Worm (Caenorhabditis elegans) whole organism, L3 larva: ENCODE measurements around the gene ugt-13.

Source experiments
- R02D3.7 ChIP-seq: fragments of 150-350 bp; optimal IDR thresholded peaks from 2 replicates; lab custom pipeline; 2014; ENCODE audit warnings: missing biosample characterization, missing genetic modification characterization
- aly-2 ChIP-seq: fragments of 150-350 bp; optimal IDR thresholded peaks from 2 replicates; lab custom pipeline; 2014; ENCODE audit warnings: missing biosample characterization, missing genetic modification characterization
- ceh-16 ChIP-seq: sonication (generic microtip); optimal IDR thresholded peaks from 2 replicates; lab custom pipeline; 2017; ENCODE audit warnings: missing biosample characterization, missing genetic modification characterization
- ceh-82 ChIP-seq: fragments of 150-350 bp; optimal IDR thresholded peaks from 2 replicates; lab custom pipeline; 2014; ENCODE audit warnings: missing biosample characterization, missing genetic modification characterization
- ceh-9 ChIP-seq: sonication (generic microtip); optimal IDR thresholded peaks from 2 replicates; lab custom pipeline; 2018; ENCODE audit warnings: missing biosample characterization, missing genetic modification characterization
- daf-12 ChIP-seq: fragments of 150-350 bp; optimal IDR thresholded peaks from 2 replicates; lab custom pipeline; 2014; ENCODE audit warnings: missing biosample characterization, missing genetic modification reagents, missing genetic modification characterization
- elt-2 ChIP-seq: sonication (generic microtip); optimal IDR thresholded peaks from 2 replicates; lab custom pipeline; 2016; ENCODE audit warnings: missing genetic modification reagents, mild to moderate bottlenecking, missing genetic modification characterization, missing compliant biosample characterization
- elt-3 ChIP-seq, 3 experiments: fragments of 150-350 bp in 1 of 3; sonication (generic microtip) in 2 of 3; optimal IDR thresholded peaks; 2 replicates in 2 of 3; 4 replicates in 1 of 3; lab custom pipeline; 2014 to 2017; ENCODE audit warnings: missing biosample characterization in 3 of 3, missing genetic modification characterization in 3 of 3
- eor-1 ChIP-seq, 2 experiments: fragments of 150-350 bp; optimal IDR thresholded peaks; 2 replicates each; lab custom pipeline; 2014 to 2018; ENCODE audit warnings: missing biosample characterization in 2 of 2, missing genetic modification characterization in 2 of 2
- fkh-2 ChIP-seq: fragments of 150-350 bp; optimal IDR thresholded peaks from 2 replicates; lab custom pipeline; 2014; ENCODE audit warnings: missing biosample characterization, missing genetic modification reagents, missing genetic modification characterization
- fos-1 ChIP-seq: fragments of 150-350 bp; optimal IDR thresholded peaks from 2 replicates; lab custom pipeline; 2014; ENCODE audit warnings: missing biosample characterization, missing genetic modification characterization
- hmg-11 ChIP-seq: sonication (generic microtip); optimal IDR thresholded peaks from 2 replicates; lab custom pipeline; 2016; ENCODE audit warnings: missing genetic modification characterization, missing compliant biosample characterization
- jun-1 ChIP-seq: fragments of 150-350 bp; optimal IDR thresholded peaks from 2 replicates; lab custom pipeline; 2014; ENCODE audit warnings: missing biosample characterization, missing genetic modification reagents, missing genetic modification characterization
- lin-15B ChIP-seq: fragments of 150-350 bp; optimal IDR thresholded peaks from 2 replicates; lab custom pipeline; 2014; ENCODE audit warnings: missing biosample characterization, missing genetic modification characterization
- lin-39 ChIP-seq: fragments of 150-350 bp; optimal IDR thresholded peaks from 2 replicates; lab custom pipeline; 2018; ENCODE audit warnings: missing biosample characterization, missing genetic modification reagents, missing genetic modification characterization
- lsy-12 ChIP-seq: sonication (generic microtip); optimal IDR thresholded peaks from 2 replicates; lab custom pipeline; 2016; ENCODE audit warnings: mild to moderate bottlenecking, missing genetic modification characterization, missing compliant biosample characterization
- mdl-1 ChIP-seq: fragments of 150-350 bp; optimal IDR thresholded peaks from 2 replicates; lab custom pipeline; 2014; ENCODE audit warnings: missing biosample characterization, missing genetic modification characterization
- nhr-11 ChIP-seq: fragments of 150-350 bp; optimal IDR thresholded peaks from 2 replicates; lab custom pipeline; 2014; ENCODE audit warnings: missing biosample characterization, missing genetic modification characterization
- nhr-12 ChIP-seq: fragments of 150-350 bp; optimal IDR thresholded peaks from 2 replicates; lab custom pipeline; 2014; ENCODE audit warnings: missing biosample characterization, missing genetic modification characterization
- nhr-25 ChIP-seq: sonication (generic microtip); optimal IDR thresholded peaks from 2 replicates; lab custom pipeline; 2017; ENCODE audit warnings: missing biosample characterization, missing genetic modification characterization
- nhr-43 ChIP-seq: sonication (generic microtip); optimal IDR thresholded peaks from 2 replicates; lab custom pipeline; 2016; ENCODE audit warnings: mild to moderate bottlenecking, missing genetic modification characterization, missing compliant biosample characterization; ENCODE audit not compliant: poor library complexity, severe bottlenecking
- nhr-67 ChIP-seq: fragments of 150-350 bp; optimal IDR thresholded peaks from 2 replicates; lab custom pipeline; 2014; ENCODE audit warnings: missing biosample characterization, missing genetic modification characterization
- nhr-77 ChIP-seq: fragments of 150-350 bp; optimal IDR thresholded peaks from 2 replicates; lab custom pipeline; 2014; ENCODE audit warnings: missing biosample characterization, missing genetic modification characterization
- pqm-1 ChIP-seq: fragments of 150-350 bp; optimal IDR thresholded peaks from 2 replicates; lab custom pipeline; 2017; ENCODE audit warnings: missing biosample characterization, missing genetic modification characterization, inconsistent platforms
- skn-1 ChIP-seq: fragments of 150-350 bp; optimal IDR thresholded peaks from 2 replicates; lab custom pipeline; 2014; ENCODE audit warnings: missing biosample characterization, missing genetic modification characterization
- snpc-4 ChIP-seq: fragments of 150-350 bp; optimal IDR thresholded peaks from 2 replicates; lab custom pipeline; 2014; ENCODE audit warnings: missing biosample characterization, missing genetic modification characterization
- tbx-2 ChIP-seq: sonication (generic microtip); optimal IDR thresholded peaks from 2 replicates; lab custom pipeline; 2016; ENCODE audit warnings: mild to moderate bottlenecking, missing genetic modification characterization, missing compliant biosample characterization
- unc-39 ChIP-seq: sonication (generic microtip); optimal IDR thresholded peaks from 4 replicates; lab custom pipeline; 2017; ENCODE audit warnings: missing biosample characterization, missing genetic modification characterization
- unc-62 ChIP-seq: fragments of 150-350 bp; sonication (generic microtip); optimal IDR thresholded peaks from 4 replicates; lab custom pipeline; 2014; ENCODE audit warnings: missing biosample characterization, missing genetic modification reagents, missing genetic modification characterization
- ztf-11 ChIP-seq: fragments of 150-350 bp; optimal IDR thresholded peaks from 2 replicates; lab custom pipeline; 2014; ENCODE audit warnings: missing biosample characterization, missing genetic modification characterization
- ztf-4 ChIP-seq: fragments of 150-350 bp; optimal IDR thresholded peaks from 2 replicates; lab custom pipeline; 2014; ENCODE audit warnings: missing biosample characterization, missing genetic modification characterization

ugt-13 gene

DNA sequence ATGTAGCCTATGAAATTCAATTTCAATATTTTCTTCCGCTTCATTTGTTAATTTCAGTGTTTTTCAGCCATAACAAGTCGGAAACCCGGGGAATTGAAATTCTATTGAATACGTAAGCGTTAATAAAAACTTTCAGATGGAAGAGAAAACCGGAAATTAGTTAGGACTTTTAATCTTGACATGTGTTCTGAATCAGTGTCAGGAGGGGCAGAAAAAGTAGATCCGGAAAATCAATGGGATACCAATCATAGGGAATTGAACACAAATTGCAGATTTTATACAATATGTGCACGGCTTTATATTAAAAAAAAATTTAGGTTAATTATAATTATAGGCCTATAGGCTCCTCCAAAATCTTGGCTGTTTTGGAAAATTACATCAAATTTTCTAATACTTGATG is 44.4 kb upstream of the ugt-13 start:
- no peak for TF ChIP-seq ceh-9
- no peak for TF ChIP-seq daf-12 (tag; lab: Kevin White, UChicago)
- no peak for TF ChIP-seq lsy-12 (tag; lab: Kevin White, UChicago)
- no peak for TF ChIP-seq lin-39 (tag; lab: Kevin White, UChicago)
- no peak for TF ChIP-seq tbx-2 (tag; lab: Kevin White, UChicago)
- TF ChIP-seq fkh-2: no peak
- TF ChIP-seq R02D3.7 (tag; lab: Kevin White, UChicago): no peak
- no peak for TF ChIP-seq mdl-1 (tag; lab: Kevin White, UChicago)
- no peak for TF ChIP-seq elt-2 (tag; lab: Kevin White, UChicago)
- TF ChIP-seq pqm-1: no peak
- TF ChIP-seq skn-1 (tag; lab: Kevin White, UChicago): no peak
- TF ChIP-seq hmg-11 (tag; lab: Kevin White, UChicago): no peak
- TF ChIP-seq nhr-43 (tag; lab: Kevin White, UChicago): no peak
- TF ChIP-seq nhr-12 (tag; lab: Kevin White, UChicago): no peak
- no peak for TF ChIP-seq fos-1 (tag; lab: Kevin White, UChicago)

DNA sequence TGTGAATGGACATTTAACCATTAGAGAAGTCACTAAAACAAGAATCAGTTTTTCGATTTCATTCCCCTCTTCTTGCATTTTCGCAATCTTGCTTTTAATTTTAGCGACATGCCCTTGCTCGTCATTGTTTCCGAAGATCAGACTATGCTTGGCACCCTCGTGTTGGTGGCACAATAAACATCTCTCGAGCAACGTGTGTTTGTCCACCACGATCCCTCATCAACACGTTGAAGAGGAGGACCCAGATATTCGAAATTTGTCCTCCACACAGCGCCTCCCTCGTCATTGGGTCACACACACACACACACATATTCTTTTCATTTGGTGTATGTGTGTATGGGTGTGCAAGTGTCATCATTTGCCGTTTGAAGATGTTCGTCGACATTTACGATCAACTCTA is 43.3 kb upstream of the ugt-13 start, which contains the start of gene srd-32:
Gene srd-32 (plus strand): TSS at position 301 of the 400 bp plus-strand sequence.
- no peak for TF ChIP-seq ztf-11 (tag; lab: Kevin White, UChicago)

DNA sequence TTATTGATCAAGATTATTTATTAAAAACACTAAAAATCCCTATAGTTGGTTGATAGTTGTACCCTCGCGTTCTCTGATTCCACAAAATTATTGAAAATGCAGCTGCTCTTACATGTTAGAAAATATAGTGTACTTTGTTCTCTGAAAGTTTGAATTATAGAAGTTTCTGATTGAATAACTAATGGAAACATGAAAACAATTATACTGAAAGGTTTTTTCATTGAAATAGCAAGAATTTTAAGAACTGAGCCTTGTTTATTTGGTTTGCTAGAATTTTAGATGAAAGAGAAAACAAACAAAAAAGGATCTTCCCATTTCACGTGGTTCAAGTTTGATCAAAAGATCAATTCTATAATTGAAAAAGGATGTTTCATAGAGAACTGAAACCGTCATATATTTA is 41.1 kb upstream of the ugt-13 start:
- TF ChIP-seq tbx-2 (tag; lab: Kevin White, UChicago): no peak

DNA sequence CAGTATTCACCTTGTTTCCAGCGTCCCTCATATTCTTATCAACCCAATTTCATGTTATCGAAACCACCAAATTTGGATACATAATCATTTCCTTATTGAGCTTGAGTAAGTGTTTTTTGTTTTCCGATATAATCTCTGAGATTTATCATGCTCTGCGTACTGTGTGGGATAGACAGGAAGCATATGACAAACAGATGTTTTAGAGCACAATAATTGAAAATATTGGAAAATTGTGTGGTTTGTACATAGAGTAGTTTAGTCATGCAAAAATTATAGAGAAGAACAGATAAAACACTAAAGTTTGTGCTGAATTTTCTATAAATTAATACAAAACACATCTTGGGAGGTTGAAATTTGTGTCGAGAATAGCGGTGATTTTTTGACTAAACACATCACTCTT is 40.0 kb upstream of the ugt-13 start:
- no peak for TF ChIP-seq eor-1 (tag; optimal IDR thresholded peaks at IDR 0.05; lab: Kevin White, UChicago)
- TF ChIP-seq lin-15B: no peak
- TF ChIP-seq ztf-4 (tag; lab: Kevin White, UChicago): no peak
- TF ChIP-seq aly-2: no peak
- no peak for TF ChIP-seq R02D3.7 (tag; lab: Kevin White, UChicago)
- TF ChIP-seq nhr-12 (tag; lab: Kevin White, UChicago): no peak
- TF ChIP-seq hmg-11 (tag; lab: Kevin White, UChicago): no peak
- no peak for TF ChIP-seq ceh-82 (tag; lab: Kevin White, UChicago)
- no peak for TF ChIP-seq jun-1 (tag; lab: Kevin White, UChicago)
- no peak for TF ChIP-seq ceh-9
- no peak for TF ChIP-seq ceh-16 (tag; lab: Kevin White, UChicago)
- TF ChIP-seq unc-39 (tag; lab: Kevin White, UChicago): no peak
- TF ChIP-seq fkh-2: no peak
- no peak for TF ChIP-seq nhr-43 (tag; lab: Kevin White, UChicago)
- no peak for TF ChIP-seq snpc-4 (tag; lab: Kevin White, UChicago)
- TF ChIP-seq nhr-67: no peak
- no peak for TF ChIP-seq unc-62
- TF ChIP-seq fos-1 (tag; lab: Kevin White, UChicago): no peak

DNA sequence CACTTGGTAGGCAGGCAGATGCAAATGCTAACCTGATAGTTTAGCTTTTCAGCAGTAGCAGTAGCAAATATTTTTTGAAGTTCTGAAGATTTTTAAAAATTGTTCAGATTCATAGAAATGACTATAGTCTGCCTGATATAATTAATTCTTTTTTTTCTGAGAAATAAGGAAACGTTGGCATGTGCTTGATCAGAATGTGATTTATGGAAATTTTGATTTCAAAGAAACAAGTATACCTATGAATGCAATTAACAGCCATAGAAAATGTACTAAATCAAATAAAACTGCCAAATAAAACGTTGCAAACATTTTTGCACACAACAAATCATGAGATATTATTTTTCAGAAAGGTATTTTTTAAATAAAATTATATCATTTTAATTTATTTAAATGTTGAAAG is 38.1 kb upstream of the ugt-13 start:
- TF ChIP-seq nhr-77 (tag; lab: Kevin White, UChicago) (no peak), nhr-11 (tag; lab: Kevin White, UChicago) (peak; percentile 56)

DNA sequence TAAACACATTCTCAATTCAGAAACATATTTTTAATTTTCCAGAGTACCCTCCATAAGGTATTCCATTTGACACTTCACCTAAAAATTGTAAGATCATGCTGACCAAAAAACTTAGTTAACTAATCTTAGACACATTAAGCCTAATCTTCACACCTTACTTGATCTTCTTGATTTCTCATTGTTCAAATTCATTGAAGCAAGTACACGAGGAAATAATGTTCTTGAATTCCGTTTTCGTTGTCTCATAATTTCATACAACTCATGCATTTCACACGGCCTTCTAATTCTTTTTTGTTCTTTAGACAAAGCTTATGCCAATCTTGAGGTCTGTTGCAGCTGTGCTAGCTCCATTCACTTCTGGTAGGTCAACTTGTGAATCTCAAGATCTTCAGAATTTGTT is 36.7 kb upstream of the ugt-13 start, which contains the start of gene srd-33:
Gene srd-33 (plus strand): TSS at position 301 of the 400 bp plus-strand sequence.
- TF ChIP-seq unc-62 (no peak), elt-2 (tag; lab: Kevin White, UChicago) (no peak), elt-3 (tag; optimal IDR thresholded peaks at IDR 0.05; lab: Kevin White, UChicago) (no peak), nhr-12 (tag; lab: Kevin White, UChicago) (no peak), snpc-4 (tag; lab: Kevin White, UChicago) (no peak), unc-39 (tag; lab: Kevin White, UChicago) (no peak), nhr-77 (tag; lab: Kevin White, UChicago) (no peak), nhr-25 (tag; lab: Kevin White, UChicago) (no peak), nhr-67 (no peak)
